Worm (Caenorhabditis elegans) whole organism, L4 larva: ENCODE results near the gene mml-1.

Experiments
- F37D6.2 ChIP-seq: sonication (generic microtip); optimal IDR thresholded peaks from 2 replicates; lab custom pipeline; 2016; ENCODE audit warnings: mild to moderate bottlenecking, missing genetic modification characterization, missing compliant biosample characterization
- T20F7.1 ChIP-seq: fragments of 200-800 bp; sonication (Bioruptor generic); optimal IDR thresholded peaks from 2 replicates; lab custom pipeline; 2018; ENCODE audit warnings: mild to moderate bottlenecking, missing genetic modification characterization, missing compliant biosample characterization
- T26A8.4 ChIP-seq: fragments of 200-800 bp; sonication (Bioruptor generic); IDR thresholded peaks from 2 replicates; pipeline ENCODE4 v1.3.6; 2022; ENCODE audit warnings: missing genetic modification characterization, missing compliant biosample characterization
- Y105C5A.15 ChIP-seq: fragments of 200-800 bp; sonication (Bioruptor generic); IDR thresholded peaks from 2 replicates; pipeline ENCODE4 v1.3.6; 2022; ENCODE audit warnings: missing genetic modification characterization, missing compliant biosample characterization
- Y48G9A.11 ChIP-seq: fragments of 200-800 bp; sonication (Bioruptor generic); IDR thresholded peaks from 2 replicates; pipeline ENCODE4 v1.3.6; 2022; ENCODE audit warnings: missing genetic modification reagents, missing genetic modification characterization, missing compliant biosample characterization
- ZK337.2 ChIP-seq: fragments of 200-800 bp; sonication (Bioruptor generic); IDR thresholded peaks from 2 replicates; pipeline ENCODE4 v1.3.6; 2022; ENCODE audit warnings: missing genetic modification reagents, missing genetic modification characterization, missing compliant biosample characterization
- aha-1 ChIP-seq: fragments of 150-350 bp; peaks from one replicate; lab custom pipeline; 2014; ENCODE audit warnings: missing biosample characterization, missing genetic modification characterization
- aly-2 ChIP-seq: sonication (generic microtip); optimal IDR thresholded peaks from 2 replicates; lab custom pipeline; 2018; ENCODE audit warnings: missing biosample characterization, missing genetic modification characterization
- ceh-20 ChIP-seq: fragments of 200-800 bp; sonication (Bioruptor generic); IDR thresholded peaks from 2 replicates; pipeline ENCODE4 v1.3.6; 2022; ENCODE audit warnings: missing genetic modification reagents, missing genetic modification characterization, missing compliant biosample characterization
- ceh-28 ChIP-seq: fragments of 150-350 bp; optimal IDR thresholded peaks from 2 replicates; lab custom pipeline; 2014; ENCODE audit warnings: missing biosample characterization, missing genetic modification reagents, missing genetic modification characterization
- ceh-32 ChIP-seq: sonication (generic microtip); optimal IDR thresholded peaks from 2 replicates; lab custom pipeline; 2016; ENCODE audit warnings: mild to moderate bottlenecking, missing genetic modification characterization, missing compliant biosample characterization; ENCODE audit not compliant: poor library complexity
- ceh-82 ChIP-seq: sonication (generic microtip); optimal IDR thresholded peaks from 2 replicates; lab custom pipeline; 2017; ENCODE audit warnings: missing biosample characterization, missing genetic modification characterization
- ces-1 ChIP-seq: fragments of 150-350 bp; sonication (generic microtip); optimal IDR thresholded peaks from 4 replicates; lab custom pipeline; 2014; ENCODE audit warnings: missing biosample characterization, missing genetic modification reagents, missing genetic modification characterization
- ctbp-1 ChIP-seq: fragments of 200-800 bp; sonication (Bioruptor generic); IDR thresholded peaks from 2 replicates; pipeline ENCODE4 v1.3.6; 2022; ENCODE audit warnings: missing genetic modification reagents, missing genetic modification characterization, missing compliant biosample characterization
- daf-16 ChIP-seq, 3 experiments: sonication (generic microtip); optimal IDR thresholded peaks; 2 replicates each; lab custom pipeline; 2016 to 2017; ENCODE audit warnings: missing genetic modification characterization in 3 of 3, missing genetic modification reagents in 3 of 3, mild to moderate bottlenecking in 2 of 3, missing compliant biosample characterization in 2 of 3, missing biosample characterization in 1 of 3, moderate library complexity in 1 of 3
- daf-19 ChIP-seq: fragments of 200-800 bp; sonication (Bioruptor generic); conservative IDR thresholded peaks from 2 replicates; pipeline ENCODE4 v1.3.6; 2022; ENCODE audit warnings: missing genetic modification characterization, missing compliant biosample characterization
- dmd-8 ChIP-seq: fragments of 200-800 bp; sonication (Bioruptor generic); IDR thresholded peaks from 2 replicates; pipeline ENCODE4 v1.3.6; 2022; ENCODE audit warnings: missing genetic modification characterization, missing compliant biosample characterization
- duxl-1 ChIP-seq: sonication (generic microtip); optimal IDR thresholded peaks from 2 replicates; lab custom pipeline; 2016; ENCODE audit warnings: mild to moderate bottlenecking, missing genetic modification characterization, moderate library complexity, missing compliant biosample characterization; ENCODE audit not compliant: poor library complexity
- dve-1 ChIP-seq: sonication (generic microtip); optimal IDR thresholded peaks from 2 replicates; lab custom pipeline; 2017; ENCODE audit warnings: antibody characterized with exemption, mild to moderate bottlenecking, missing genetic modification characterization, missing compliant biosample characterization; ENCODE audit not compliant: insufficient read depth
- fkh-10 ChIP-seq: fragments of 150-350 bp; optimal IDR thresholded peaks from 2 replicates; lab custom pipeline; 2014; ENCODE audit warnings: missing biosample characterization, missing genetic modification reagents, missing genetic modification characterization
- hlh-11 ChIP-seq: fragments of 200-800 bp; sonication (Bioruptor generic); optimal IDR thresholded peaks from 2 replicates; lab custom pipeline; 2018; ENCODE audit warnings: mild to moderate bottlenecking, missing genetic modification characterization, missing compliant biosample characterization
- hmg-1.1 ChIP-seq: fragments of 200-800 bp; sonication (Bioruptor generic); IDR thresholded peaks from 2 replicates; pipeline ENCODE4 v1.3.6; 2022; ENCODE audit warnings: missing genetic modification reagents, missing genetic modification characterization, missing compliant biosample characterization
- lin-29 ChIP-seq: fragments of 200-800 bp; sonication (Bioruptor generic); IDR thresholded peaks from 2 replicates; pipeline ENCODE4 v1.3.6; 2022; ENCODE audit warnings: missing genetic modification reagents, missing genetic modification characterization, missing compliant biosample characterization
- lin-38 ChIP-seq: fragments of 200-800 bp; sonication (Bioruptor generic); IDR thresholded peaks from 2 replicates; pipeline ENCODE4 v1.3.6; 2022; ENCODE audit warnings: missing genetic modification reagents, missing genetic modification characterization, missing compliant biosample characterization
- lsy-2 ChIP-seq, 2 experiments: fragments of 150-350 bp in 1 of 2; sonication (generic microtip) in 1 of 2; optimal IDR thresholded peaks; 2 replicates each; lab custom pipeline; 2014 to 2017; ENCODE audit warnings: missing biosample characterization in 2 of 2, missing genetic modification characterization in 2 of 2
- madf-9 ChIP-seq: fragments of 200-800 bp; sonication (Bioruptor generic); conservative IDR thresholded peaks from 2 replicates; pipeline ENCODE4 v1.3.6; 2022; ENCODE audit warnings: missing genetic modification reagents, missing genetic modification characterization, missing compliant biosample characterization
- mdl-1 ChIP-seq, 2 experiments: fragments of 150-350 bp in 1 of 2; sonication (generic microtip) in 1 of 2; optimal IDR thresholded peaks; 2 replicates each; lab custom pipeline; 2014 to 2017; ENCODE audit warnings: missing biosample characterization in 2 of 2, missing genetic modification characterization in 2 of 2
- mxl-2 ChIP-seq: fragments of 200-800 bp; sonication (Bioruptor generic); conservative IDR thresholded peaks from 2 replicates; pipeline ENCODE4 v1.3.6; 2022; ENCODE audit warnings: missing genetic modification reagents, missing genetic modification characterization, missing compliant biosample characterization
- mxl-3 ChIP-seq: fragments of 200-800 bp; sonication (Bioruptor generic); optimal IDR thresholded peaks from 2 replicates; lab custom pipeline; 2018; ENCODE audit warnings: mild to moderate bottlenecking, missing genetic modification characterization, missing compliant biosample characterization
- nhr-41 ChIP-seq: fragments of 200-800 bp; sonication (Bioruptor generic); IDR thresholded peaks from 2 replicates; pipeline ENCODE4 v1.3.6; 2022; ENCODE audit warnings: missing genetic modification reagents, missing genetic modification characterization, missing compliant biosample characterization
- nhr-42 ChIP-seq: fragments of 200-800 bp; sonication (Bioruptor generic); IDR thresholded peaks from 2 replicates; pipeline ENCODE4 v1.3.6; 2022; ENCODE audit warnings: missing genetic modification characterization, missing compliant biosample characterization
- nhr-6 ChIP-seq: fragments of 150-350 bp; optimal IDR thresholded peaks from 2 replicates; lab custom pipeline; 2014; ENCODE audit warnings: missing biosample characterization, missing genetic modification characterization
- pha-4 ChIP-seq, 2 experiments: fragments of 150-350 bp in 1 of 2; fragments of 200-800 bp in 1 of 2; sonication (Bioruptor generic) in 1 of 2; IDR thresholded peaks in 1 of 2; optimal IDR thresholded peaks in 1 of 2; 2 replicates each; pipeline versions ENCODE4 v1.3.6 to Lab custom; 2014 to 2022; ENCODE audit warnings: missing genetic modification characterization in 2 of 2, missing genetic modification reagents in 2 of 2, missing biosample characterization in 1 of 2, missing compliant biosample characterization in 1 of 2
- pqm-1 ChIP-seq: sonication (generic microtip); optimal IDR thresholded peaks from 2 replicates; lab custom pipeline; 2017; ENCODE audit warnings: missing biosample characterization, missing genetic modification characterization
- rbr-2 ChIP-seq: sonication (generic microtip); optimal IDR thresholded peaks from 2 replicates; lab custom pipeline; 2016; ENCODE audit warnings: missing genotype, missing genetic modification characterization, missing compliant biosample characterization
- spr-1 ChIP-seq: sonication (generic microtip); optimal IDR thresholded peaks from 2 replicates; lab custom pipeline; 2016; ENCODE audit warnings: mild to moderate bottlenecking, missing genetic modification characterization, missing compliant biosample characterization
- spr-3 ChIP-seq: fragments of 200-800 bp; sonication (Bioruptor generic); optimal IDR thresholded peaks from 2 replicates; lab custom pipeline; 2018; ENCODE audit warnings: mild to moderate bottlenecking, missing genetic modification characterization, missing compliant biosample characterization
- tra-1 ChIP-seq: fragments of 200-800 bp; sonication (Bioruptor generic); IDR thresholded peaks from 2 replicates; pipeline ENCODE4 v1.3.6; 2022; ENCODE audit warnings: missing genetic modification reagents, missing genetic modification characterization, missing compliant biosample characterization
- unc-62 ChIP-seq, 3 experiments: fragments of 150-350 bp in 1 of 3; sonication (generic microtip); optimal IDR thresholded peaks in 2 of 3; peaks in 1 of 3; 1 replicate in 1 of 3; 2 replicates in 2 of 3; lab custom pipeline; 2014 to 2017; ENCODE audit warnings: missing biosample characterization in 3 of 3, missing genetic modification characterization in 3 of 3, missing genetic modification reagents in 3 of 3, missing genotype in 1 of 3

Gene mml-1

ce11 chrIII:7374681-7375271 is at the start of gene mml-1 (continued):
- TF ChIP-seq ceh-82 (tag; lab: Kevin White, UChicago) (no peak), ceh-28 (tag; lab: Kevin White, UChicago) (no peak), pqm-1 (tag; lab: Kevin White, UChicago) (no peak), T26A8.4 (GFP tag; lab: Robert Waterston, UW) (peak; percentile 20; the same call in 1 of the 2 replicates), tra-1 (GFP tag; lab: Robert Waterston, UW) (no peak), dve-1 (no peak), nhr-41 (no peak), Y105C5A.15 (GFP tag; lab: Robert Waterston, UW) (no peak), lsy-2 (tag; optimal IDR thresholded peaks at IDR 0.05; lab: Kevin White, UChicago) (peak in 1 of 2 experiments; percentile 15)
- TF ChIP-seq, all 104 proteins: peak for 10

- TF ChIP-seq pha-4 (GFP tag; IDR thresholded peaks at IDR 0.05; lab: Robert Waterston, UW) (no peak), pha-4 (tag; optimal IDR thresholded peaks at IDR 0.05; lab: Kevin White, UChicago) (no peak), spr-3 (GFP tag; lab: Kevin White, UChicago) (no peak), nhr-41 (no peak), fkh-10 (GFP tag; lab: Kevin White, UChicago) (peak; percentile 48)
Measured at ce11 chrIII:7399004-7399403, 24.5 kb upstream of the mml-1 start.

DNA sequence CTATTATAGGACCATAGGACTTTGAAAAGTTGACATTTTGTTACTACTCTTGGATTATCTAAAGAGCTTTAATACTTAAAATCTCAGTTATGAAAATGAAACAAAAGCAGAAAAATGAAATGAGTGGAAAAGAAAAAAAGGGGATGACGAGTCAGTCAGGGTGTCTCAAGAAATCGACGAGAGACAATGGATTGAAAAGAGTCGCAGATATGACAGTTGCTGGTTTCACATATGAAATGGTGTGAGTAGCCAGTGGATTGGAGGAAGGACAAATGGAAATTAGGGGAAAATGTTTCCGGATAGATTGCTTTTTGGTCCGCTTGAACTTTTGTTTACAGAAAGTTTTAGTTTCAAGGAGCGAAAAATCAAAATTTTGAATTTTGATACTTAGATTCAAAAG is 22.7 kb upstream of the mml-1 start:
- TF ChIP-seq unc-62 (GFP tag; optimal IDR thresholded peaks at IDR 0.05 in 1 of 2; lab: Kevin White, UChicago): peak in 1 of 2 experiments; percentile 89
- no peak for TF ChIP-seq unc-62 (tag; optimal IDR thresholded peaks at IDR 0.05; lab: Kevin White, UChicago)
- TF ChIP-seq lin-29 (GFP tag; lab: Robert Waterston, UW): no peak

DNA sequence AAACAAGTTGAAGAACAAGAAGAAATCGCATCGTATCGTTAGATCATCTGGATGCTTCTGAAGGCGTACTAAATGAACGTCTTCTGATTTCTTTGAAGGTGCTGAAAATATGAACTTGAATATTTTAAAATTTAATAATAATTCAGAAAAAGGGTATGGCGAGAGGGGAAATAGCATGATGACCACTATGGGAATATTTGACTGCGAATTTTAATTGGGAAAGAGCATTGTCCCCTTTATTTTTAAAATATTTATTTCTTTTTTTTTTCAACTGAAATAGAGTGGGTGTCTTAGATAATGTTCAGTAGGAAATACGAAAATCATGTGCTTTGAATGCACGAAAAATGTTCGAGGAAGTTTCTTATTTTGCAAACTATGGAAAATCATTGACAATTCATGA is 20.8 kb upstream of the mml-1 start, which contains the start of gene lgc-50:
Gene lgc-50 (minus strand): TSS at position 101 of the 400 bp plus-strand sequence.
- TF ChIP-seq Y48G9A.11 (no peak), aha-1 (no peak), madf-9 (no peak), aly-2 (no peak), nhr-42 (GFP tag; lab: Robert Waterston, UW) (no peak), mxl-3 (GFP tag; lab: Kevin White, UChicago) (no peak), F37D6.2 (tag; lab: Kevin White, UChicago) (no peak), ces-1 (no peak), daf-19 (GFP tag; lab: Robert Waterston, UW) (no peak)

DNA sequence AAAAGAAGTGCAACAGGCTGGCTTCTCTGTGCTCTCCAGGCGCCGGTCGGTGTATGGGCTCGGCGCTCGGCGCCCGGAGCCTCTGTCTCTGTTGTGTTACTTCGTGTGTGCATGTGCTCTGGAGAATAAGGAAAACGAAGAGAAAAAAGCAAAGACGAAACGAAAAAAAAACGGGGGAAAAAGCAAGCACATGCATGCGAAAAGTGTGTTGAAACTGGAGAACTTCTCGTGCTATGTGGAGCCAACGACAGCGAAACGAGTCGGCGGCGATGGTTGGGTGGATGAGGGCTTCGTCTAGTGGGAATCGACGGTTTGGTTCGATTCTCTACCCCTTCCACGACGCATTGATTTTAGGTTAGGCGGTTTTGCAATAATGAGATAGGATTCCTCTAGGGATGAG is 12.8 kb upstream of the mml-1 start:
- TF ChIP-seq dmd-8 (0 out of 2 replicates have a peak, but pooled peaks have one; percentile 15), ZK337.2 (no peak), Y48G9A.11 (peak; percentile 58; the same call in 1 of the 2 replicates), lsy-2 (tag; optimal IDR thresholded peaks at IDR 0.05; lab: Kevin White, UChicago) (peak in 1 of 2 experiments; percentile 63), rbr-2 (tag; lab: Kevin White, UChicago) (peak; percentile 65), mxl-2 (0 out of 2 replicates have a peak, but pooled peaks have one; percentile 66), mdl-1 (tag; optimal IDR thresholded peaks at IDR 0.05; lab: Kevin White, UChicago) (peak in 1 of 2 experiments; percentile 71), ceh-32 (tag; lab: Kevin White, UChicago) (no peak), pha-4 (GFP tag; IDR thresholded peaks at IDR 0.05; lab: Robert Waterston, UW) (peak; percentile 61; the same call in 1 of the 2 replicates), pha-4 (tag; optimal IDR thresholded peaks at IDR 0.05; lab: Kevin White, UChicago) (no peak), duxl-1 (tag; lab: Kevin White, UChicago) (peak; percentile 13), T20F7.1 (GFP tag; lab: Kevin White, UChicago) (no peak), tra-1 (GFP tag; lab: Robert Waterston, UW) (peak; percentile 39; the same call in 1 of the 2 replicates), daf-16 (GFP tag; optimal IDR thresholded peaks at IDR 0.05; lab: Kevin White, UChicago) (peak in 1 of 2 experiments; percentile 18), daf-16 (tag; optimal IDR thresholded peaks at IDR 0.05; lab: Kevin White, UChicago) (no peak), ceh-20 (GFP tag; lab: Robert Waterston, UW) (0 out of 2 replicates have a peak, but pooled peaks have one; percentile 31), madf-9 (0 out of 2 replicates have a peak, but pooled peaks have one; percentile 9), hmg-1.1 (peak; percentile 77), nhr-6 (tag; lab: Kevin White, UChicago) (peak; percentile 22), Y105C5A.15 (GFP tag; lab: Robert Waterston, UW) (0 out of 2 replicates have a peak, but pooled peaks have one; percentile 68), hlh-11 (tag; lab: Kevin White, UChicago) (peak; percentile 66), lin-38 (peak; percentile 65), spr-1 (tag; lab: Kevin White, UChicago) (peak; percentile 5), ctbp-1 (peak; percentile 64; the same call in 1 of the 2 replicates)
